Fruit fly (Drosophila melanogaster): ENCODE data around the gene CG13599.

The CG13599 gene

DNA sequence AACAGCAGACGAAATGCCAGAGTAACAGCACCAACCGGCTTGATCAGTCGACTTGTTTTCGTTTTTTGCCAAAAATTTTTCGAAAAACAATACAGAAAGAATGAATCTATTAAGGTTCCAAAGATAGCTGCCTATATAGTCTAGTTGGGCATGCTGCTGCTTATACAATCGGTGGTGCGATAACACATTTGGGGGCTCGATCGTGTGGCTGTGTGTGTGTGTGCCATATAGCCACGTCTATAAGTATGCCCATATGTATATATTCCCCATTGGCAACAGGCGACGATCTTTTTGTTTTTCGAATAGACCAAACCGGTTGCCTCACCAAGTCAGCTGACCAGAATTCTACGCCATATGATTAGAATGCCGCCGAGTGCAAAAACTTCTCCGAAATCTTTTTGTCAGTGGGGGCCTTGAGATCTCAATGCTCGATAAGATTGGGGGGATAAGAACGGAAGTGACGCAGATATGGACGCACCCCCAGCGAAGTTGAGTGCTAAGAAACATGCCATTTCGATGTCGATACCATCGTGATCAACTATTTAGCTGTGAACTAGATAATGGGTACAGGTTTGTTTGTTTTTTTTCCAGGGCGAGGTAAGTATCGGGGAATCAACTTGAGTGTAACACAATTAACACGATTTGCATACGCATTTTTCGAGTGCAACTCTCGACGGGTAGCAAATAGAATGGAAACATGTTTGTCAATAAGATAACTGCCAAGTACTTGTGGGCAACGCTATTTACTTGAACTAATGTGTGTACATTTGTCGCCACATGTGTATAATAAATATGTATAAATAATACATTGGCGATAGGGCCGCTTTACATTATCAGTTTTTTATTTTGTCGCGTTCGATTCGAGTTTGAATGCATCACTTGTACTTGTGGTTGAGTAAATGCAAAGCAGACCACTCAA lies 8.7 kb downstream of the CG13599 start (continued):
- TF ChIP-seq ind (GFP tag; optimal IDR thresholded peaks at IDR 0.05) (no peak), CG9797 (GFP tag; optimal IDR thresholded peaks at IDR 0.05) (peak; percentile 26), sqz (GFP tag; optimal IDR thresholded peaks at IDR 0.05) (peak; percentile 71), Usf (GFP tag; optimal IDR thresholded peaks at IDR 0.05) (no peak), CG3995 (GFP tag; optimal IDR thresholded peaks at IDR 0.05) (no peak), Scr (GFP tag; IDR thresholded peaks at IDR 0.05; ENCODE audit: partially characterized antibody) (no peak), lola (GFP tag; optimal IDR thresholded peaks at IDR 0.05) (peak in 1 of 3 experiments; percentile 82), CG6254 (GFP tag; optimal IDR thresholded peaks at IDR 0.05) (peak; percentile 82), Hmx (GFP tag; optimal IDR thresholded peaks at IDR 0.05) (no peak), nerfin-2 (GFP tag; IDR thresholded peaks at IDR 0.05; ENCODE audit: partially characterized antibody) (no peak), disco-r (GFP tag; optimal IDR thresholded peaks at IDR 0.05) (no peak), Dip2 (GFP tag; IDR thresholded peaks at IDR 0.05) (no peak), CG10462 (GFP tag; optimal IDR thresholded peaks at IDR 0.05) (peak; percentile 69), CG31224 (GFP tag; IDR thresholded peaks at IDR 0.05) (no peak), pros (GFP tag; optimal IDR thresholded peaks at IDR 0.05) (no peak), CG32767 (GFP tag; IDR thresholded peaks at IDR 0.05) (peak; percentile 71), C15 (GFP tag; IDR thresholded peaks at IDR 0.05) (peak; percentile 62; the same call in 1 of the 3 replicates), maf-S (GFP tag; optimal IDR thresholded peaks at IDR 0.05) (peak; percentile 40), CG2889 (GFP tag; IDR thresholded peaks at IDR 0.05) (peak; percentile 43; the same call in 1 of the 3 replicates), CG13624 (GFP tag; optimal IDR thresholded peaks at IDR 0.05) (peak; percentile 27), sens-2 (GFP tag; IDR thresholded peaks at IDR 0.05) (no peak), Tbp (GFP tag; optimal IDR thresholded peaks at IDR 0.05) (no peak), B-H2 (GFP tag; optimal IDR thresholded peaks at IDR 0.05) (peak; percentile 31), Atf3 (GFP tag; optimal IDR thresholded peaks at IDR 0.05) (peak; percentile 39), CG31365 (tag; optimal IDR thresholded peaks at IDR 0.05) (peak; percentile 76), salm (tag; optimal IDR thresholded peaks at IDR 0.05) (peak; percentile 85), lab (GFP tag; optimal IDR thresholded peaks at IDR 0.05) (peak; percentile 93), CG7928 (GFP tag; optimal IDR thresholded peaks at IDR 0.05) (peak; percentile 51), Awh (GFP tag; IDR thresholded peaks at IDR 0.05) (peak; percentile 92), tx (GFP tag; optimal IDR thresholded peaks at IDR 0.05) (no peak), ken (GFP tag; IDR thresholded peaks at IDR 0.05) (peak; percentile 37; the same call in 1 of the 3 replicates), CG17612 (GFP tag; IDR thresholded peaks at IDR 0.05) (no peak), gfzf (GFP tag; optimal IDR thresholded peaks at IDR 0.05) (no peak), klu (GFP tag; IDR thresholded peaks at IDR 0.05) (no peak), Opbp (GFP tag; IDR thresholded peaks at IDR 0.05; ENCODE audit: partially characterized antibody) (no peak), Fer2 (tag; optimal IDR thresholded peaks at IDR 0.05) (peak; percentile 70), chn (GFP tag; optimal IDR thresholded peaks at IDR 0.05) (peak; percentile 47), usp (GFP tag; optimal IDR thresholded peaks at IDR 0.05) (no peak), CG12659 (GFP tag; optimal IDR thresholded peaks at IDR 0.05) (peak; percentile 82), CG3163 (GFP tag; optimal IDR thresholded peaks at IDR 0.05) (peak; percentile 34), CG17912 (GFP tag; optimal IDR thresholded peaks at IDR 0.05) (peak; percentile 92), Dll (GFP tag; IDR thresholded peaks at IDR 0.05; ENCODE audit: partially characterized antibody) (no peak), wdn (GFP tag; IDR thresholded peaks at IDR 0.05) (no peak), exex (tag; optimal IDR thresholded peaks at IDR 0.05) (peak; percentile 76), slou (GFP tag; optimal IDR thresholded peaks at IDR 0.05) (peak; percentile 82), cad (GFP tag; optimal IDR thresholded peaks at IDR 0.05) (no peak), pfk (GFP tag; optimal IDR thresholded peaks at IDR 0.05) (peak; percentile 77), CG8290 (GFP tag; optimal IDR thresholded peaks at IDR 0.05) (peak; percentile 51), CG8290 (tag; optimal IDR thresholded peaks at IDR 0.05) (peak; percentile 90 to 94)
